Worm (Caenorhabditis elegans) whole organism, L4 larva: ENCODE results near the gene srg-26.

Experiments used
- Y105C5A.15 ChIP-seq: fragments of 200-800 bp; sonication (Bioruptor generic); IDR thresholded peaks from 2 replicates; pipeline ENCODE4 v1.3.6; 2022; ENCODE audit warnings: missing genetic modification characterization, missing compliant biosample characterization
- Y48G9A.11 ChIP-seq: fragments of 200-800 bp; sonication (Bioruptor generic); IDR thresholded peaks from 2 replicates; pipeline ENCODE4 v1.3.6; 2022; ENCODE audit warnings: missing genetic modification reagents, missing genetic modification characterization, missing compliant biosample characterization
- Y5F2A.4 ChIP-seq: fragments of 200-800 bp; sonication (Bioruptor generic); optimal IDR thresholded peaks from 2 replicates; lab custom pipeline; 2018; ENCODE audit warnings: mild to moderate bottlenecking, missing genetic modification characterization, missing compliant biosample characterization
- aha-1 ChIP-seq: fragments of 150-350 bp; peaks from one replicate; lab custom pipeline; 2014; ENCODE audit warnings: missing biosample characterization, missing genetic modification characterization
- ama-1 ChIP-seq: fragments of 150-350 bp; optimal IDR thresholded peaks from 2 replicates; lab custom pipeline; 2014; ENCODE audit warnings: inconsistent platforms, mixed read lengths
- attf-4 ChIP-seq: sonication (generic microtip); optimal IDR thresholded peaks from 3 replicates; lab custom pipeline; 2017; ENCODE audit warnings: missing biosample characterization, missing genetic modification characterization
- dpl-1 ChIP-seq: fragments of 150-350 bp; optimal IDR thresholded peaks from 2 replicates; lab custom pipeline; 2014; ENCODE audit warnings: missing biosample characterization, missing genetic modification reagents, missing genetic modification characterization
- egl-27 ChIP-seq: sonication (generic microtip); optimal IDR thresholded peaks from 3 replicates; lab custom pipeline; 2017; ENCODE audit warnings: missing biosample characterization, missing genetic modification reagents, missing genetic modification characterization
- egl-43 ChIP-seq: fragments of 200-800 bp; sonication (Bioruptor generic); IDR thresholded peaks from 2 replicates; pipeline ENCODE4 v1.3.6; 2022; ENCODE audit warnings: missing genetic modification reagents, missing genetic modification characterization, missing compliant biosample characterization
- gei-8 ChIP-seq: fragments of 200-800 bp; sonication (Bioruptor generic); optimal IDR thresholded peaks from 2 replicates; lab custom pipeline; 2018; ENCODE audit warnings: mild to moderate bottlenecking, missing genetic modification characterization, missing compliant biosample characterization
- hmg-1.1 ChIP-seq: fragments of 200-800 bp; sonication (Bioruptor generic); IDR thresholded peaks from 2 replicates; pipeline ENCODE4 v1.3.6; 2022; ENCODE audit warnings: missing genetic modification reagents, missing genetic modification characterization, missing compliant biosample characterization
- jun-1 ChIP-seq: fragments of 150-350 bp; optimal IDR thresholded peaks from 2 replicates; lab custom pipeline; 2014; ENCODE audit warnings: missing biosample characterization, missing genetic modification reagents, missing genetic modification characterization
- lin-1 ChIP-seq: fragments of 200-800 bp; sonication (Bioruptor generic); IDR thresholded peaks from 2 replicates; pipeline ENCODE4 v1.3.6; 2022; ENCODE audit warnings: missing genetic modification reagents, missing genetic modification characterization, missing compliant biosample characterization
- lin-38 ChIP-seq: fragments of 200-800 bp; sonication (Bioruptor generic); IDR thresholded peaks from 2 replicates; pipeline ENCODE4 v1.3.6; 2022; ENCODE audit warnings: missing genetic modification reagents, missing genetic modification characterization, missing compliant biosample characterization
- lir-3 ChIP-seq: sonication (generic microtip); optimal IDR thresholded peaks from 2 replicates; lab custom pipeline; 2016; ENCODE audit warnings: mild to moderate bottlenecking, missing genetic modification characterization, missing compliant biosample characterization
- mes-2 ChIP-seq: sonication (generic microtip); optimal IDR thresholded peaks from 2 replicates; lab custom pipeline; 2016; ENCODE audit warnings: missing genotype, mild to moderate bottlenecking, missing genetic modification characterization, missing compliant biosample characterization; ENCODE audit not compliant: poor library complexity, severe bottlenecking
- nhr-25 ChIP-seq: sonication (generic microtip); optimal IDR thresholded peaks from 2 replicates; lab custom pipeline; 2017; ENCODE audit warnings: missing genetic modification characterization, mild to moderate bottlenecking, missing compliant biosample characterization, antibody characterized with exemption, moderate library complexity, borderline replicate concordance; ENCODE audit not compliant: insufficient read depth
- nhr-6 ChIP-seq: fragments of 150-350 bp; optimal IDR thresholded peaks from 2 replicates; lab custom pipeline; 2014; ENCODE audit warnings: missing biosample characterization, missing genetic modification characterization
- pha-4 ChIP-seq, 2 experiments: fragments of 150-350 bp in 1 of 2; fragments of 200-800 bp in 1 of 2; sonication (Bioruptor generic) in 1 of 2; IDR thresholded peaks in 1 of 2; optimal IDR thresholded peaks in 1 of 2; 2 replicates each; pipeline versions ENCODE4 v1.3.6 to Lab custom; 2014 to 2022; ENCODE audit warnings: missing genetic modification characterization in 2 of 2, missing genetic modification reagents in 2 of 2, missing biosample characterization in 1 of 2, missing compliant biosample characterization in 1 of 2
- php-3 ChIP-seq: fragments of 200-800 bp; sonication (Bioruptor generic); IDR thresholded peaks from 2 replicates; pipeline ENCODE4 v1.3.6; 2022; ENCODE audit warnings: missing genetic modification reagents, missing genetic modification characterization, missing compliant biosample characterization
- set-16 ChIP-seq: fragments of 200-800 bp; sonication (Bioruptor generic); IDR thresholded peaks from 2 replicates; pipeline ENCODE4 v1.3.6; 2022; ENCODE audit warnings: missing genetic modification reagents, missing genetic modification characterization, missing compliant biosample characterization
- snpc-4 ChIP-seq: fragments of 150-350 bp; optimal IDR thresholded peaks from 2 replicates; lab custom pipeline; 2014; ENCODE audit warnings: missing biosample characterization, missing genetic modification characterization
- unc-62 ChIP-seq, 3 experiments: fragments of 150-350 bp in 1 of 3; sonication (generic microtip); optimal IDR thresholded peaks in 2 of 3; peaks in 1 of 3; 1 replicate in 1 of 3; 2 replicates in 2 of 3; lab custom pipeline; 2014 to 2017; ENCODE audit warnings: missing biosample characterization in 3 of 3, missing genetic modification characterization in 3 of 3, missing genetic modification reagents in 3 of 3, missing genotype in 1 of 3
- zip-11 ChIP-seq: fragments of 200-800 bp; sonication (Bioruptor generic); IDR thresholded peaks from 2 replicates; pipeline ENCODE4 v1.3.6; 2022; ENCODE audit warnings: missing genetic modification characterization, missing compliant biosample characterization

The srg-26 gene

ce11 chrV:5312453-5312852 lies 18.6 kb upstream of the srg-26 start, which contains the start of gene C10G8.3:
Gene C10G8.3, plus strand, starts transcription at chrV:5312753.
- TF ChIP-seq egl-43 (GFP tag; lab: Robert Waterston, UW), result no peak
- peak in 1 of 2 experiments; percentile 45 for TF ChIP-seq unc-62 (GFP tag; optimal IDR thresholded peaks at IDR 0.05 in 1 of 2; lab: Kevin White, UChicago)
- no peak for TF ChIP-seq unc-62 (tag; optimal IDR thresholded peaks at IDR 0.05; lab: Kevin White, UChicago)

- TF ChIP-seq egl-27 (tag; lab: Kevin White, UChicago), result no peak
- TF ChIP-seq ama-1 (lab: Kevin White, UChicago), result no peak
- TF ChIP-seq unc-62 (GFP tag; optimal IDR thresholded peaks at IDR 0.05 in 1 of 2; lab: Kevin White, UChicago), result peak in 1 of 2 experiments; percentile 50
- no peak for TF ChIP-seq unc-62 (tag; optimal IDR thresholded peaks at IDR 0.05; lab: Kevin White, UChicago)
- TF ChIP-seq Y105C5A.15 (GFP tag; lab: Robert Waterston, UW), result no peak
- TF ChIP-seq lir-3 (tag; lab: Kevin White, UChicago), result no peak
- TF ChIP-seq Y48G9A.11 (GFP tag; lab: Robert Waterston, UW), result no peak
- no peak for TF ChIP-seq nhr-6 (tag; lab: Kevin White, UChicago)
- no peak for TF ChIP-seq php-3
- no peak for TF ChIP-seq lin-38 (GFP tag; lab: Robert Waterston, UW)
These were observed 17.0 kb upstream of the srg-26 start, which contains the start of gene C10G8.2 for ce11 chrV:5314104-5314503. Gene C10G8.2, plus strand, starts transcription at chrV:5314404.

- TF ChIP-seq unc-62 (GFP tag; optimal IDR thresholded peaks at IDR 0.05 in 1 of 2; lab: Kevin White, UChicago) (peak in 1 of 2 experiments; percentile 97), unc-62 (tag; optimal IDR thresholded peaks at IDR 0.05; lab: Kevin White, UChicago) (no peak), lir-3 (tag; lab: Kevin White, UChicago) (no peak)
These were observed 12.7 kb upstream of the srg-26 start for ce11 chrV:5318349-5318748.

ce11 chrV:5319477-5319876 lies 11.6 kb upstream of the srg-26 start, which contains the start of gene ceh-34:
Gene ceh-34, minus strand, starts transcription at chrV:5319577.
- no peak for TF ChIP-seq dpl-1
- TF ChIP-seq lin-1 (GFP tag; lab: Robert Waterston, UW), result no peak
- TF ChIP-seq set-16 (GFP tag; lab: Robert Waterston, UW), result peak; percentile 42; the same call in 1 of the 2 replicates
- no peak for TF ChIP-seq jun-1 (tag; lab: Kevin White, UChicago)
- no peak for TF ChIP-seq snpc-4 (tag; lab: Kevin White, UChicago)
- no peak for TF ChIP-seq nhr-25 (tag; lab: Kevin White, UChicago)
- TF ChIP-seq, all 104 proteins: peak for 1

- TF ChIP-seq zip-11 (no peak), unc-62 (GFP tag; optimal IDR thresholded peaks at IDR 0.05 in 1 of 2; lab: Kevin White, UChicago) (peak in 1 of 2 experiments; percentile 60), unc-62 (tag; optimal IDR thresholded peaks at IDR 0.05; lab: Kevin White, UChicago) (no peak)
These were observed 8.3 kb upstream of the srg-26 start for ce11 chrV:5322815-5323214.

ce11 chrV:5324566-5324965 lies 6.5 kb upstream of the srg-26 start, which contains the start of gene ceh-33:
Gene ceh-33, minus strand, starts transcription at chrV:5324666.
- TF ChIP-seq hmg-1.1 (GFP tag; lab: Robert Waterston, UW) (no peak), unc-62 (GFP tag; optimal IDR thresholded peaks at IDR 0.05 in 1 of 2; lab: Kevin White, UChicago) (peak in 1 of 2 experiments; percentile 55), unc-62 (tag; optimal IDR thresholded peaks at IDR 0.05; lab: Kevin White, UChicago) (no peak), aha-1 (tag; lab: Kevin White, UChicago) (peak; percentile 18), mes-2 (tag; lab: Kevin White, UChicago) (no peak)

- TF ChIP-seq pha-4 (GFP tag; IDR thresholded peaks at IDR 0.05; lab: Robert Waterston, UW), result no peak
- no peak for TF ChIP-seq pha-4 (tag; optimal IDR thresholded peaks at IDR 0.05; lab: Kevin White, UChicago)
- TF ChIP-seq gei-8, result no peak
- no peak for TF ChIP-seq Y5F2A.4 (GFP tag; lab: Kevin White, UChicago)
- no peak for TF ChIP-seq egl-27 (tag; lab: Kevin White, UChicago)
- TF ChIP-seq attf-4 (tag; lab: Kevin White, UChicago), result no peak
These were observed 2.8 kb upstream of the srg-26 start, which contains the start of gene C10G8.8 for ce11 chrV:5328314-5328713. Gene C10G8.8, minus strand, starts transcription at chrV:5328414.
